Fruit fly (Drosophila melanogaster) whole organism, embryonic: ENCODE data around the gene Pif1.

Experiments
- Bteb2 ChIP-seq: fragments of 200-800 bp; sonication (Bioruptor generic); optimal IDR thresholded peaks from 2 replicates; lab custom pipeline; 2016; ENCODE audit warnings: missing biosample characterization, missing genetic modification characterization
- CG10366 ChIP-seq: fragments of 200-800 bp; sonication (Bioruptor generic); IDR thresholded peaks from 2 replicates; pipeline ENCODE4 v1.3.6; 2022; ENCODE audit warnings: missing biosample characterization, missing genetic modification characterization
- CG10654 ChIP-seq: fragments of 200-800 bp; sonication (Bioruptor generic); optimal IDR thresholded peaks from 2 replicates; lab custom pipeline; 2016; ENCODE audit warnings: missing biosample characterization, missing genetic modification characterization
- CG11093 ChIP-seq: fragments of 200-800 bp; sonication (Bioruptor generic); IDR thresholded peaks from 3 replicates; pipeline ENCODE4 v1.3.6; 2022; ENCODE audit warnings: missing biosample characterization, missing genetic modification characterization
- CG11456 ChIP-seq: fragments of 200-800 bp; sonication (Bioruptor generic); IDR thresholded peaks from 3 replicates; pipeline ENCODE4 v1.3.6; 2022; ENCODE audit warnings: missing biosample characterization, missing genetic modification characterization
- CG12219 ChIP-seq: fragments of 200-800 bp; sonication (Bioruptor generic); optimal IDR thresholded peaks from 3 replicates; lab custom pipeline; 2018; ENCODE audit warnings: missing biosample characterization, mild to moderate bottlenecking, missing genetic modification characterization
- CG13624 ChIP-seq: fragments of 200-800 bp; sonication (Bioruptor generic); optimal IDR thresholded peaks from 2 replicates; lab custom pipeline; 2016; ENCODE audit warnings: missing biosample characterization, missing genetic modification characterization
- CG1603 ChIP-seq: fragments of 200-800 bp; sonication (Bioruptor generic); optimal IDR thresholded peaks from 2 replicates; lab custom pipeline; 2019; ENCODE audit warnings: missing biosample characterization, mild to moderate bottlenecking, missing genetic modification characterization, moderate library complexity
- CG16779 ChIP-seq: fragments of 200-800 bp; sonication (Bioruptor generic); IDR thresholded peaks from 2 replicates; pipeline ENCODE4 v1.3.6; 2022; ENCODE audit warnings: missing biosample characterization, missing genetic modification characterization
- CG17186 ChIP-seq: fragments of 200-800 bp; sonication (Bioruptor generic); optimal IDR thresholded peaks from 3 replicates; lab custom pipeline; 2017; ENCODE audit warnings: missing biosample characterization, missing genetic modification reagents, missing genetic modification characterization
- CG1792 ChIP-seq: fragments of 200-800 bp; sonication (Bioruptor generic); optimal IDR thresholded peaks from 2 replicates; lab custom pipeline; 2016; ENCODE audit warnings: missing biosample characterization, missing genetic modification characterization
- CG18262 ChIP-seq: fragments of 200-800 bp; optimal IDR thresholded peaks from 3 replicates; lab custom pipeline; 2019; ENCODE audit warnings: missing biosample characterization, mild to moderate bottlenecking, missing genetic modification characterization, moderate library complexity
- CG2678 ChIP-seq: fragments of 200-800 bp; sonication (Bioruptor generic); optimal IDR thresholded peaks from 3 replicates; lab custom pipeline; 2019; ENCODE audit warnings: missing biosample characterization, mild to moderate bottlenecking, missing genetic modification characterization, moderate library complexity
- CG34422 ChIP-seq: fragments of 200-800 bp; sonication (Bioruptor generic); IDR thresholded peaks from 3 replicates; pipeline ENCODE4 v1.3.6; 2022; ENCODE audit warnings: missing biosample characterization, missing genetic modification characterization
- CG3995 ChIP-seq: fragments of 200-800 bp; sonication (Bioruptor generic); optimal IDR thresholded peaks from 3 replicates; lab custom pipeline; 2016; ENCODE audit warnings: missing biosample characterization, missing genetic modification characterization
- CG43689 ChIP-seq: fragments of 200-800 bp; sonication (Bioruptor generic); IDR thresholded peaks from 2 replicates; pipeline ENCODE4 v1.3.6; 2022; ENCODE audit warnings: missing biosample characterization, missing genetic modification characterization
- CG6791 ChIP-seq: fragments of 200-800 bp; sonication (Bioruptor generic); IDR thresholded peaks from 3 replicates; pipeline ENCODE4 v1.3.6; 2022; ENCODE audit warnings: missing biosample characterization, missing genetic modification characterization; ENCODE audit not compliant: partially characterized antibody
- CG7786 ChIP-seq: fragments of 200-800 bp; sonication (Bioruptor generic); optimal IDR thresholded peaks from 2 replicates; lab custom pipeline; 2016; ENCODE audit warnings: missing biosample characterization, missing genetic modification characterization
- CG8924 ChIP-seq: fragments of 200-800 bp; optimal IDR thresholded peaks from 3 replicates; lab custom pipeline; 2019; ENCODE audit warnings: missing biosample characterization, mild to moderate bottlenecking, missing genetic modification characterization, moderate library complexity
- Dll ChIP-seq: fragments of 200-800 bp; sonication (Bioruptor generic); IDR thresholded peaks from 4 replicates; pipeline ENCODE4 v1.3.6; 2022; ENCODE audit warnings: missing biosample characterization, missing genetic modification characterization; ENCODE audit not compliant: partially characterized antibody
- Drgx ChIP-seq: fragments of 200-800 bp; sonication (Bioruptor generic); IDR thresholded peaks from 2 replicates; pipeline ENCODE4 v1.3.6; 2022; ENCODE audit warnings: missing biosample characterization, missing genetic modification characterization
- HHEX ChIP-seq: fragments of 200-800 bp; sonication (Bioruptor generic); optimal IDR thresholded peaks from 3 replicates; lab custom pipeline; 2017; ENCODE audit warnings: missing biosample characterization, mild to moderate bottlenecking, missing genetic modification characterization, missing genetic modification reagents
- HLH3B ChIP-seq: fragments of 200-800 bp; sonication (Bioruptor generic); IDR thresholded peaks from 2 replicates; pipeline ENCODE4 v1.3.6; 2022; ENCODE audit warnings: missing biosample characterization, missing genetic modification characterization
- Lhr ChIP-seq: fragments of 200-800 bp; sonication (Bioruptor generic); optimal IDR thresholded peaks from 3 replicates; lab custom pipeline; 2017; ENCODE audit warnings: mild to moderate bottlenecking, missing biosample characterization, missing genetic modification reagents, missing genetic modification characterization
- MBD-R2 ChIP-seq: fragments of 200-800 bp; sonication (Bioruptor generic); IDR thresholded peaks from 2 replicates; pipeline ENCODE4 v1.3.6; 2022; ENCODE audit warnings: missing biosample characterization, missing genetic modification characterization
- MESR4 ChIP-seq: fragments of 200-800 bp; sonication (Bioruptor generic); optimal IDR thresholded peaks from 2 replicates; lab custom pipeline; 2018; ENCODE audit warnings: missing biosample characterization, mild to moderate bottlenecking, missing genetic modification characterization, moderate library complexity
- Mad ChIP-seq: fragments of 200-800 bp; sonication (Bioruptor generic); optimal IDR thresholded peaks from 2 replicates; lab custom pipeline; 2016; ENCODE audit warnings: missing biosample characterization, missing genetic modification characterization
- Side ChIP-seq: fragments of 200-800 bp; sonication (Bioruptor generic); optimal IDR thresholded peaks from 2 replicates; lab custom pipeline; 2016; ENCODE audit warnings: missing biosample characterization, missing genetic modification characterization
- Taf1 ChIP-seq: fragments of 200-800 bp; sonication (Bioruptor generic); IDR thresholded peaks from 2 replicates; pipeline ENCODE4 v1.3.6; 2022; ENCODE audit warnings: missing biosample characterization, missing genetic modification characterization
- Usf ChIP-seq: fragments of 200-800 bp; sonication (Bioruptor generic); optimal IDR thresholded peaks from 2 replicates; lab custom pipeline; 2017; ENCODE audit warnings: missing genotype, missing biosample characterization, missing genetic modification characterization
- ara ChIP-seq: fragments of 200-800 bp; sonication (Bioruptor generic); IDR thresholded peaks from 2 replicates; pipeline ENCODE4 v1.3.6; 2022; ENCODE audit warnings: missing biosample characterization, missing genetic modification characterization
- ato ChIP-seq: fragments of 200-800 bp; sonication (Bioruptor generic); IDR thresholded peaks from 2 replicates; pipeline ENCODE4 v1.3.6; 2022; ENCODE audit warnings: missing biosample characterization, missing genetic modification characterization; ENCODE audit not compliant: partially characterized antibody
- bigmax ChIP-seq: fragments of 200-800 bp; sonication (Bioruptor generic); optimal IDR thresholded peaks from 2 replicates; lab custom pipeline; 2018; ENCODE audit warnings: missing biosample characterization, mild to moderate bottlenecking, missing genetic modification characterization
- crp ChIP-seq, 2 experiments: fragments of 200-800 bp; sonication (Bioruptor generic); optimal IDR thresholded peaks; 2 replicates in 1 of 2; 3 replicates in 1 of 2; lab custom pipeline; 2017; ENCODE audit warnings: missing biosample characterization in 2 of 2, missing genetic modification characterization in 2 of 2, mild to moderate bottlenecking in 1 of 2, moderate library complexity in 1 of 2
- dm ChIP-seq: fragments of 200-800 bp; sonication (Bioruptor generic); optimal IDR thresholded peaks from 3 replicates; lab custom pipeline; 2016; ENCODE audit warnings: missing biosample characterization, missing genetic modification characterization
- dmrt99B ChIP-seq: fragments of 200-800 bp; sonication (Bioruptor generic); optimal IDR thresholded peaks from 2 replicates; lab custom pipeline; 2018; ENCODE audit warnings: missing biosample characterization, mild to moderate bottlenecking, missing genetic modification characterization, moderate library complexity
- fru ChIP-seq: fragments of >200 bp; optimal IDR thresholded peaks from 2 replicates; lab custom pipeline; 2017
- gsb ChIP-seq: fragments of 200-800 bp; sonication (Bioruptor generic); IDR thresholded peaks from 2 replicates; pipeline ENCODE4 v1.3.6; 2022; ENCODE audit warnings: missing biosample characterization, missing genetic modification characterization
- hbn ChIP-seq: fragments of 200-800 bp; sonication (Bioruptor generic); IDR thresholded peaks from 2 replicates; pipeline ENCODE4 v1.3.6; 2022; ENCODE audit warnings: missing biosample characterization, missing genetic modification characterization; ENCODE audit not compliant: partially characterized antibody
- ind ChIP-seq: fragments of 200-800 bp; sonication (Bioruptor generic); optimal IDR thresholded peaks from 3 replicates; lab custom pipeline; 2016; ENCODE audit warnings: missing biosample characterization, missing genetic modification characterization
- jigr1 ChIP-seq: fragments of 200-800 bp; sonication (Bioruptor generic); IDR thresholded peaks from 3 replicates; pipeline ENCODE4 v1.3.6; 2022; ENCODE audit warnings: missing biosample characterization, missing genetic modification characterization
- jumu ChIP-seq: fragments of 200-800 bp; sonication (Bioruptor generic); optimal IDR thresholded peaks from 3 replicates; lab custom pipeline; 2016; ENCODE audit warnings: missing biosample characterization, missing genetic modification characterization
- lbe ChIP-seq: fragments of 200-800 bp; sonication (Bioruptor generic); optimal IDR thresholded peaks from 2 replicates; lab custom pipeline; 2016; ENCODE audit warnings: missing biosample characterization, mild to moderate bottlenecking, missing genetic modification characterization
- mirr ChIP-seq: fragments of 200-800 bp; sonication (Bioruptor generic); optimal IDR thresholded peaks from 3 replicates; lab custom pipeline; 2018; ENCODE audit warnings: missing biosample characterization, mild to moderate bottlenecking, missing genetic modification characterization
- nau ChIP-seq: fragments of 200-800 bp; sonication (Bioruptor generic); optimal IDR thresholded peaks from 3 replicates; lab custom pipeline; 2017; ENCODE audit warnings: missing biosample characterization, mild to moderate bottlenecking, missing genetic modification characterization, missing genetic modification reagents
- rib ChIP-seq: fragments of 200-800 bp; sonication (Bioruptor generic); IDR thresholded peaks from 2 replicates; pipeline ENCODE4 v1.3.6; 2022; ENCODE audit warnings: missing biosample characterization, missing genetic modification characterization
- sens-2 ChIP-seq: fragments of 200-800 bp; sonication (Bioruptor generic); IDR thresholded peaks from 2 replicates; pipeline ENCODE4 v1.3.6; 2022; ENCODE audit warnings: missing biosample characterization, missing genetic modification characterization
- sisA ChIP-seq: fragments of 200-800 bp; sonication (Bioruptor generic); IDR thresholded peaks from 2 replicates; pipeline ENCODE4 v1.3.6; 2022; ENCODE audit warnings: missing biosample characterization, missing genetic modification characterization
- stwl ChIP-seq: fragments of 200-800 bp; sonication (Bioruptor generic); optimal IDR thresholded peaks from 3 replicates; lab custom pipeline; 2018; ENCODE audit warnings: missing biosample characterization, mild to moderate bottlenecking, missing genetic modification characterization, moderate library complexity
- trem ChIP-seq: fragments of 200-800 bp; optimal IDR thresholded peaks from 3 replicates; lab custom pipeline; 2019; ENCODE audit warnings: missing biosample characterization, mild to moderate bottlenecking, missing genetic modification characterization, moderate library complexity
- vfl ChIP-seq: fragments of 200-800 bp; sonication (Bioruptor generic); optimal IDR thresholded peaks from 2 replicates; lab custom pipeline; 2016; ENCODE audit warnings: missing biosample characterization, missing genetic modification characterization
- zen ChIP-seq: fragments of 200-800 bp; sonication (Bioruptor generic); optimal IDR thresholded peaks from 3 replicates; lab custom pipeline; 2018; ENCODE audit warnings: missing biosample characterization, mild to moderate bottlenecking, missing genetic modification characterization, moderate library complexity

The Pif1 gene

dm6 chr2L:3469869-3470268 is at the start of gene Pif1, which contains the start of gene CG31776 (continued):
- TF ChIP-seq Side (GFP tag; lab: Kevin White, UChicago) (no peak), vfl (GFP tag; lab: Kevin White, UChicago) (no peak), CG6791 (GFP tag; lab: Robert Waterston, UW) (peak; percentile 92), CG17186 (peak; percentile 88), CG1603 (tag; lab: Kevin White, UChicago) (peak; percentile 85), CG11093 (GFP tag; lab: Robert Waterston, UW) (no peak), HLH3B (no peak), CG16779 (GFP tag; lab: Robert Waterston, UW) (no peak), nau (no peak), Lhr (GFP tag; lab: Kevin White, UChicago) (peak; percentile 43), jumu (GFP tag; lab: Kevin White, UChicago) (no peak), ara (GFP tag; lab: Robert Waterston, UW) (no peak), ato (GFP tag; lab: Robert Waterston, UW) (peak; percentile 79; the same call in 1 of the 2 replicates), lbe (GFP tag; lab: Kevin White, UChicago) (no peak), Bteb2 (GFP tag; lab: Kevin White, UChicago) (no peak), rib (no peak), CG1792 (GFP tag; lab: Kevin White, UChicago) (no peak), Drgx (GFP tag; lab: Robert Waterston, UW) (no peak), CG2678 (tag; lab: Kevin White, UChicago) (no peak), sens-2 (GFP tag; lab: Robert Waterston, UW) (no peak), dmrt99B (no peak), trem (tag; lab: Kevin White, UChicago) (peak; percentile 83), CG34422 (GFP tag; lab: Robert Waterston, UW) (peak; percentile 19; the same call in 1 of the 3 replicates), Taf1 (GFP tag; lab: Robert Waterston, UW) (no peak), crp (GFP tag; optimal IDR thresholded peaks at IDR 0.05; lab: Kevin White, UChicago) (peak; percentile 89 to 98), stwl (tag; lab: Kevin White, UChicago) (peak; percentile 76), CG8924 (no peak), ind (GFP tag; lab: Kevin White, UChicago) (no peak), MBD-R2 (GFP tag; lab: Robert Waterston, UW) (peak; percentile 79), CG7786 (GFP tag; lab: Kevin White, UChicago) (no peak), sisA (GFP tag; lab: Robert Waterston, UW) (no peak), CG13624 (GFP tag; lab: Kevin White, UChicago) (no peak), mirr (GFP tag; lab: Kevin White, UChicago) (no peak), MESR4 (GFP tag; lab: Kevin White, UChicago) (peak; percentile 44), zen (peak; percentile 37), Usf (GFP tag; lab: Kevin White, UChicago) (no peak), CG3995 (peak; percentile 78), CG18262 (tag; lab: Kevin White, UChicago) (no peak), hbn (peak; percentile 78), gsb (GFP tag; lab: Robert Waterston, UW) (no peak), Mad (GFP tag; lab: Kevin White, UChicago) (no peak), fru (lab: Kevin White, UChicago) (no peak), CG10366 (no peak), dm (peak; percentile 71), HHEX (GFP tag; lab: Kevin White, UChicago) (no peak), CG10654 (GFP tag; lab: Kevin White, UChicago) (no peak), jigr1 (GFP tag; lab: Robert Waterston, UW) (no peak), Dll (GFP tag; lab: Robert Waterston, UW) (peak; percentile 90), CG43689 (no peak), bigmax (GFP tag; lab: Kevin White, UChicago) (no peak), CG12219 (GFP tag; lab: Kevin White, UChicago) (no peak), CG11456 (GFP tag; lab: Robert Waterston, UW) (no peak)
